Worm (Caenorhabditis elegans): Measurements from ENCODE around the gene sir-2.2.
A peak's percentile ranks its signal among the peaks of the same experiment; 100 is the strongest.

The sir-2.2 gene

ce11 chrX:13356469-13356868, 28.6 kb downstream of the sir-2.2 start (continued):
- TF ChIP-seq unc-62 (GFP tag; optimal IDR thresholded peaks at IDR 0.05 in 1 of 2): peak in 1 of 2 experiments; percentile 67
- TF ChIP-seq unc-62 (tag; optimal IDR thresholded peaks at IDR 0.05): no peak
- TF ChIP-seq dmd-6 (GFP tag; IDR thresholded peaks at IDR 0.05): peak; percentile 98
- no peak for TF ChIP-seq daf-16 (GFP tag; optimal IDR thresholded peaks at IDR 0.05)
- TF ChIP-seq daf-16 (tag; optimal IDR thresholded peaks at IDR 0.05): peak; percentile 35
- TF ChIP-seq set-16 (GFP tag; IDR thresholded peaks at IDR 0.05): no peak
- 0 out of 2 replicates have a peak, but pooled peaks have one; percentile 41 for TF ChIP-seq hmg-1.1 (GFP tag; IDR thresholded peaks at IDR 0.05)
- no peak for TF ChIP-seq zip-2 (tag; optimal IDR thresholded peaks at IDR 0.05)
- 0 out of 2 replicates have a peak, but pooled peaks have one; percentile 60 for TF ChIP-seq mdt-29 (GFP tag; IDR thresholded peaks at IDR 0.05)
- TF ChIP-seq zag-1 (tag; optimal IDR thresholded peaks at IDR 0.05): no peak
- TF ChIP-seq mes-2 (tag; optimal IDR thresholded peaks at IDR 0.05; ENCODE audit: poor library complexity, severe bottlenecking): peak; percentile 46
- peak; percentile 88 for TF ChIP-seq tra-1 (GFP tag; IDR thresholded peaks at IDR 0.05)
- peak; percentile 89 to 92 for TF ChIP-seq mdl-1 (tag; optimal IDR thresholded peaks at IDR 0.05)
- TF ChIP-seq Y48G9A.11 (GFP tag; IDR thresholded peaks at IDR 0.05): no peak
- TF ChIP-seq madf-9 (GFP tag; conservative IDR thresholded peaks at IDR 0.05): no peak; the same call in 1 of the 2 replicates
- no peak for TF ChIP-seq ceh-28 (tag; optimal IDR thresholded peaks at IDR 0.05)
- TF ChIP-seq nhr-48 (tag; optimal IDR thresholded peaks at IDR 0.05): peak; percentile 98
- TF ChIP-seq ceh-82 (tag; optimal IDR thresholded peaks at IDR 0.05): no peak
- TF ChIP-seq daf-8 (GFP tag; IDR thresholded peaks at IDR 0.05): no peak
- no peak for TF ChIP-seq nhr-42 (GFP tag; IDR thresholded peaks at IDR 0.05)
- peak; percentile 92 for TF ChIP-seq dve-1 (tag; optimal IDR thresholded peaks at IDR 0.05; ENCODE audit: insufficient read depth)
- TF ChIP-seq zfp-3 (GFP tag; conservative IDR thresholded peaks at IDR 0.05): 0 out of 2 replicates have a peak, but pooled peaks have one; percentile 32
- no peak for TF ChIP-seq R02D3.7 (tag; optimal IDR thresholded peaks at IDR 0.05)
- no peak for TF ChIP-seq spr-3 (GFP tag; optimal IDR thresholded peaks at IDR 0.05)
- TF ChIP-seq nhr-102 (tag; optimal IDR thresholded peaks at IDR 0.05): peak; percentile 57
- TF ChIP-seq dpl-1 (GFP tag; optimal IDR thresholded peaks at IDR 0.05): no peak
- no peak for TF ChIP-seq lin-13 (GFP tag; optimal IDR thresholded peaks at IDR 0.05)
- no peak for TF ChIP-seq duxl-1 (tag; optimal IDR thresholded peaks at IDR 0.05; ENCODE audit: poor library complexity)
- TF ChIP-seq lin-39 (tag; optimal IDR thresholded peaks at IDR 0.05): no peak
- no peak for TF ChIP-seq zfp-2 (tag; optimal IDR thresholded peaks at IDR 0.05)
- TF ChIP-seq saeg-2 (GFP tag; IDR thresholded peaks at IDR 0.05): 0 out of 2 replicates have a peak, but pooled peaks have one; percentile 51
- TF ChIP-seq ceh-32 (tag; optimal IDR thresholded peaks at IDR 0.05; ENCODE audit: poor library complexity): no peak
- no peak for TF ChIP-seq arid-1 (GFP tag; conservative IDR thresholded peaks at IDR 0.05)
- no peak for TF ChIP-seq ces-1 (GFP tag; optimal IDR thresholded peaks at IDR 0.05)
- no peak for TF ChIP-seq madf-5 (GFP tag; IDR thresholded peaks at IDR 0.05)
- TF ChIP-seq hlh-30 (tag; optimal IDR thresholded peaks at IDR 0.05; ENCODE audit: insufficient read depth): peak; percentile 84
- TF ChIP-seq gei-8 (GFP tag; optimal IDR thresholded peaks at IDR 0.05): peak; percentile 94
- TF ChIP-seq nhr-76 (tag; optimal IDR thresholded peaks at IDR 0.05): peak; percentile 57
- no peak for TF ChIP-seq snpc-4 (tag; optimal IDR thresholded peaks at IDR 0.05)
- TF ChIP-seq dmd-8 (GFP tag; IDR thresholded peaks at IDR 0.05): no peak
- no peak for TF ChIP-seq aly-2 (tag; optimal IDR thresholded peaks at IDR 0.05)
- TF ChIP-seq Y105C5A.15 (GFP tag; IDR thresholded peaks at IDR 0.05): no peak
- TF ChIP-seq pha-4 (GFP tag; IDR thresholded peaks at IDR 0.05): no peak
- TF ChIP-seq pha-4 (tag; optimal IDR thresholded peaks at IDR 0.05): no peak
- no peak for TF ChIP-seq dmd-9 (GFP tag; IDR thresholded peaks at IDR 0.05)
- TF ChIP-seq lsy-2 (tag; optimal IDR thresholded peaks at IDR 0.05): peak; percentile 60 to 71
- peak; percentile 75 for TF ChIP-seq nhr-77 (tag; optimal IDR thresholded peaks at IDR 0.05)
- peak; percentile 76 for TF ChIP-seq ceh-20 (GFP tag; IDR thresholded peaks at IDR 0.05)
- peak; percentile 70 for TF ChIP-seq nhr-11 (tag; optimal IDR thresholded peaks at IDR 0.05)
